Worm (Caenorhabditis elegans) whole organism, L2 larva: Measurements from ENCODE around the gene nhr-251.

Experiments
- elt-3 ChIP-seq: sonication (generic microtip); optimal IDR thresholded peaks from 2 replicates; lab custom pipeline; 2017; ENCODE audit warnings: missing biosample characterization, missing genetic modification characterization
- fos-1 ChIP-seq: fragments of 150-350 bp; optimal IDR thresholded peaks from 2 replicates; lab custom pipeline; 2014; ENCODE audit warnings: missing biosample characterization, missing genetic modification characterization
- lin-39 ChIP-seq: fragments of 150-350 bp; optimal IDR thresholded peaks from 2 replicates; lab custom pipeline; 2014; ENCODE audit warnings: missing biosample characterization, missing genetic modification reagents, missing genetic modification characterization
- nhr-11 ChIP-seq: fragments of 150-350 bp; optimal IDR thresholded peaks from 2 replicates; lab custom pipeline; 2014; ENCODE audit warnings: missing biosample characterization, missing genetic modification characterization
- nhr-21 ChIP-seq: fragments of 150-350 bp; optimal IDR thresholded peaks from 2 replicates; lab custom pipeline; 2014; ENCODE audit warnings: missing biosample characterization, missing genetic modification characterization
- nhr-237 ChIP-seq: fragments of 150-350 bp; optimal IDR thresholded peaks from 2 replicates; lab custom pipeline; 2014; ENCODE audit warnings: missing biosample characterization, missing genetic modification characterization
- nhr-25 ChIP-seq: fragments of 150-350 bp; sonication (generic microtip); optimal IDR thresholded peaks from 3 replicates; lab custom pipeline; 2014; ENCODE audit warnings: missing biosample characterization, missing genetic modification characterization
- nhr-6 ChIP-seq: fragments of 150-350 bp; optimal IDR thresholded peaks from 2 replicates; lab custom pipeline; 2014; ENCODE audit warnings: missing biosample characterization, missing genetic modification characterization
- peb-1 ChIP-seq: fragments of 150-350 bp; optimal IDR thresholded peaks from 2 replicates; lab custom pipeline; 2014; ENCODE audit warnings: missing biosample characterization, missing genetic modification characterization
- sma-3 ChIP-seq: sonication (generic microtip); optimal IDR thresholded peaks from 2 replicates; lab custom pipeline; 2016; ENCODE audit warnings: missing genetic modification reagents, missing genetic modification characterization, missing compliant biosample characterization
- snpc-4 ChIP-seq: fragments of 150-350 bp; optimal IDR thresholded peaks from 2 replicates; lab custom pipeline; 2014; ENCODE audit warnings: missing biosample characterization, missing genetic modification characterization
- unc-62 ChIP-seq: fragments of 150-350 bp; optimal IDR thresholded peaks from 2 replicates; lab custom pipeline; 2014; ENCODE audit warnings: missing biosample characterization, missing genetic modification reagents, missing genetic modification characterization
- ztf-1 ChIP-seq: fragments of 200-800 bp; sonication (Bioruptor generic); conservative IDR thresholded peaks from 2 replicates; pipeline ENCODE4 v1.3.6; 2022; ENCODE audit warnings: missing genetic modification characterization, missing compliant biosample characterization

DNA sequence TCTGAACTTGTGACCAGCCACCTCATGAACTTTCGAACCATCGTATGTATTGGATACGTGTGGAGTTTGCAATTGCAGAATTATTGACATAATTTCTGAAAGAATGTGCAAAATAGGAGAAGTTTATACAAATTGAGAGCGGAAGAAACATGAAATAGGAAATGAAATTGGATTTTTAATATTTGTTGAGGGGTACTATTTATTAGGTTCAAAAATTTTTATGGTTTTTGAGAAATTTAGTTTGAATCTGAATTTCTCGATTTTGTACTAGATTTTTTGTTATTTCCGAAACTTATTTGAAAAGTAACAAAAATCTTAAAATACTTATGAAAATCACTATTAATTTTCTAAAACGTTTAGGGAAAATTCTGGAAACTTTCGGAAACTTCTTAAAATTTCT, 28.2 kb downstream of the nhr-251 start, which contains the start of gene F48G7.9:
- TF ChIP-seq elt-3 (no peak), nhr-6 (tag; lab: Kevin White, UChicago) (no peak), nhr-11 (tag; lab: Kevin White, UChicago) (no peak), nhr-237 (tag; lab: Kevin White, UChicago) (no peak), fos-1 (tag; lab: Kevin White, UChicago) (no peak), snpc-4 (no peak), nhr-21 (tag; lab: Kevin White, UChicago) (no peak), nhr-25 (tag; lab: Kevin White, UChicago) (no peak), sma-3 (GFP tag; lab: Kevin White, UChicago) (no peak), lin-39 (tag; lab: Kevin White, UChicago) (no peak), unc-62 (no peak), peb-1 (no peak), ztf-1 (GFP tag; lab: Robert Waterston, UW) (no peak)
